Worm (Caenorhabditis elegans): Measurements from ENCODE around the gene dhs-12.

DNA sequence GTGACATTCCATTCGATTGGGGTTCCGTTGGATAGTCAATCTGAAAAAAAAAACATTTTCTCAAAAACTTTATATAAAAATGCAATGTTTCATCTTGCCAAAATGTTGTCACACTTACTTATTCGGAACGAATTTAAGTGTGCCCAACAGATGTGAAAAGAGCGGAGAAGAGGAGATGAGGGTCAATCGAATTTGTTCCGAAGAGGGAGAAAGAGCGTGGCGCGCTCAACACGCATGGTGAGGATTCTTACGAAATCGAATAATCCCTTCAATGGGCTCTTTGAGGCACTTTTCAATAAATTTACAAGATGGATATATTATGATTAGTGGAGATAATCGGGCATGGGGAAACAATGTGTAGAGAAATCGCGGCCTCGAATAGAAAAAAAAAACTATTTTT, 28.6 kb downstream of the dhs-12 start:
- TF ChIP-seq lsy-2 (tag; optimal IDR thresholded peaks at IDR 0.05) (no peak), mep-1 (tag; optimal IDR thresholded peaks at IDR 0.05) (no peak), ztf-11 (tag; optimal IDR thresholded peaks at IDR 0.05) (no peak), lin-13 (tag; optimal IDR thresholded peaks at IDR 0.05) (no peak), zip-8 (tag; optimal IDR thresholded peaks at IDR 0.05) (no peak), elt-3 (tag; optimal IDR thresholded peaks at IDR 0.05) (no peak), snpc-4 (tag; optimal IDR thresholded peaks at IDR 0.05) (no peak), nhr-237 (tag; optimal IDR thresholded peaks at IDR 0.05) (no peak)

Measured in whole organism, mixed stage, embryonic.